Fruit fly (Drosophila melanogaster): Measurements from ENCODE around the gene CG17991.

CG17991 gene

dm6 chr3R:27253921-27254376 lies 12.9 kb downstream of the CG17991 start:
- TF ChIP-seq CG33017 (tag; optimal IDR thresholded peaks at IDR 0.05) (peak; percentile 32), ovo (GFP tag; optimal IDR thresholded peaks at IDR 0.05) (no peak), CG14711 (tag; optimal IDR thresholded peaks at IDR 0.05) (peak; percentile 21), Crg-1 (GFP tag; optimal IDR thresholded peaks at IDR 0.05) (no peak), Clk (GFP tag; optimal IDR thresholded peaks at IDR 0.05) (no peak)

- peak; percentile 56 for TF ChIP-seq CG33017 (tag; optimal IDR thresholded peaks at IDR 0.05)
- no peak for TF ChIP-seq kay (GFP tag; ENCODE audit: borderline replicate concordance)
- peak; percentile 2 for TF ChIP-seq CG14711 (tag; optimal IDR thresholded peaks at IDR 0.05)
- TF ChIP-seq tj (GFP tag; optimal IDR thresholded peaks at IDR 0.05) = peak; percentile 63
- peak; percentile 39 for TF ChIP-seq CG7101 (tag; optimal IDR thresholded peaks at IDR 0.05)
- peak; percentile 79 for TF ChIP-seq CG11617 (GFP tag; optimal IDR thresholded peaks at IDR 0.05)
- peak; percentile 74 for TF ChIP-seq ovo (GFP tag; optimal IDR thresholded peaks at IDR 0.05)
- TF ChIP-seq CG12768 (GFP tag; optimal IDR thresholded peaks at IDR 0.05) = peak; percentile 66
- TF ChIP-seq Clk (GFP tag; optimal IDR thresholded peaks at IDR 0.05) = no peak
- no peak for TF ChIP-seq Crg-1 (GFP tag; optimal IDR thresholded peaks at IDR 0.05)
- peak; percentile 68 for TF ChIP-seq Mnt (GFP tag; optimal IDR thresholded peaks at IDR 0.05)
- TF ChIP-seq CG7045 (GFP tag; optimal IDR thresholded peaks at IDR 0.05) = peak; percentile 55
- no peak for TF ChIP-seq cnc (optimal IDR thresholded peaks at IDR 0.05)
- TF ChIP-seq pad (GFP tag; optimal IDR thresholded peaks at IDR 0.05) = peak; percentile 58
- peak; percentile 39 for TF ChIP-seq cic (GFP tag; optimal IDR thresholded peaks at IDR 0.05)
- peak; percentile 79 for TF ChIP-seq Hr96 (GFP tag; optimal IDR thresholded peaks at IDR 0.05)
- no peak for TF ChIP-seq toe (GFP tag; optimal IDR thresholded peaks at IDR 0.05)
- TF ChIP-seq CG5204 (GFP tag; optimal IDR thresholded peaks at IDR 0.05) = no peak
- peak; percentile 29 for TF ChIP-seq bab1 (GFP tag; optimal IDR thresholded peaks at IDR 0.05)
- no peak for TF ChIP-seq CG1620 (GFP tag; optimal IDR thresholded peaks at IDR 0.05)
Observed at dm6 chr3R:27263434-27264215, 22.6 kb downstream of the CG17991 start, which contains the start of gene woc. TSS of gene woc (minus strand) at chr3R:27264055.

dm6 chr3R:27265330-27265729 lies 24.3 kb downstream of the CG17991 start, which contains the start of the genes CG14262 and CG14260:
TSS of gene CG14262 (minus strand) at chr3R:27265430.
TSS of gene CG14260 (plus strand) at chr3R:27265457.
- TF ChIP-seq ovo (GFP tag; optimal IDR thresholded peaks at IDR 0.05) (no peak), CG5204 (GFP tag; optimal IDR thresholded peaks at IDR 0.05) (no peak), CG7101 (tag; optimal IDR thresholded peaks at IDR 0.05) (no peak), kay (GFP tag; ENCODE audit: borderline replicate concordance) (no peak), Crg-1 (GFP tag; optimal IDR thresholded peaks at IDR 0.05) (no peak), tj (GFP tag; optimal IDR thresholded peaks at IDR 0.05) (no peak), toe (GFP tag; optimal IDR thresholded peaks at IDR 0.05) (no peak), CG11617 (GFP tag; optimal IDR thresholded peaks at IDR 0.05) (no peak), CG1620 (GFP tag; optimal IDR thresholded peaks at IDR 0.05) (no peak), Clk (GFP tag; optimal IDR thresholded peaks at IDR 0.05) (no peak), cnc (optimal IDR thresholded peaks at IDR 0.05) (no peak), CG7045 (GFP tag; optimal IDR thresholded peaks at IDR 0.05) (no peak), Hr96 (GFP tag; optimal IDR thresholded peaks at IDR 0.05) (no peak), CG12768 (GFP tag; optimal IDR thresholded peaks at IDR 0.05) (no peak), cic (GFP tag; optimal IDR thresholded peaks at IDR 0.05) (no peak), pad (GFP tag; optimal IDR thresholded peaks at IDR 0.05) (no peak), CG14711 (tag; optimal IDR thresholded peaks at IDR 0.05) (no peak)

dm6 chr3R:27270379-27271266 lies 29.6 kb downstream of the CG17991 start:
- no peak for TF ChIP-seq Clk (GFP tag; optimal IDR thresholded peaks at IDR 0.05)
- peak in 1 of 2 experiments; percentile 36 for TF ChIP-seq cnc (optimal IDR thresholded peaks at IDR 0.05)
- TF ChIP-seq CG1620 (GFP tag; optimal IDR thresholded peaks at IDR 0.05) = no peak
- TF ChIP-seq CG14711 (tag; optimal IDR thresholded peaks at IDR 0.05) = no peak
- TF ChIP-seq cic (GFP tag; optimal IDR thresholded peaks at IDR 0.05) = peak; percentile 13
- TF ChIP-seq pad (GFP tag; optimal IDR thresholded peaks at IDR 0.05) = peak; percentile 7
- TF ChIP-seq tj (GFP tag; optimal IDR thresholded peaks at IDR 0.05) = peak; percentile 38

dm6 chr3R:27272233-27272632 lies 31.2 kb downstream of the CG17991 start:
- TF ChIP-seq CG1620 (GFP tag; optimal IDR thresholded peaks at IDR 0.05) (no peak), CG14711 (tag; optimal IDR thresholded peaks at IDR 0.05) (no peak), bab1 (GFP tag; optimal IDR thresholded peaks at IDR 0.05) (no peak), Hr96 (GFP tag; optimal IDR thresholded peaks at IDR 0.05) (no peak), cnc (optimal IDR thresholded peaks at IDR 0.05) (no peak), ovo (GFP tag; optimal IDR thresholded peaks at IDR 0.05) (no peak), CG12768 (GFP tag; optimal IDR thresholded peaks at IDR 0.05) (no peak), pad (GFP tag; optimal IDR thresholded peaks at IDR 0.05) (no peak), Mnt (GFP tag; optimal IDR thresholded peaks at IDR 0.05) (no peak), CG11617 (GFP tag; optimal IDR thresholded peaks at IDR 0.05) (no peak), CG5204 (GFP tag; optimal IDR thresholded peaks at IDR 0.05) (no peak)
